Worm (Caenorhabditis elegans): ENCODE measurements around the gene Y60A3A.24.

Y60A3A.24 gene

DNA sequence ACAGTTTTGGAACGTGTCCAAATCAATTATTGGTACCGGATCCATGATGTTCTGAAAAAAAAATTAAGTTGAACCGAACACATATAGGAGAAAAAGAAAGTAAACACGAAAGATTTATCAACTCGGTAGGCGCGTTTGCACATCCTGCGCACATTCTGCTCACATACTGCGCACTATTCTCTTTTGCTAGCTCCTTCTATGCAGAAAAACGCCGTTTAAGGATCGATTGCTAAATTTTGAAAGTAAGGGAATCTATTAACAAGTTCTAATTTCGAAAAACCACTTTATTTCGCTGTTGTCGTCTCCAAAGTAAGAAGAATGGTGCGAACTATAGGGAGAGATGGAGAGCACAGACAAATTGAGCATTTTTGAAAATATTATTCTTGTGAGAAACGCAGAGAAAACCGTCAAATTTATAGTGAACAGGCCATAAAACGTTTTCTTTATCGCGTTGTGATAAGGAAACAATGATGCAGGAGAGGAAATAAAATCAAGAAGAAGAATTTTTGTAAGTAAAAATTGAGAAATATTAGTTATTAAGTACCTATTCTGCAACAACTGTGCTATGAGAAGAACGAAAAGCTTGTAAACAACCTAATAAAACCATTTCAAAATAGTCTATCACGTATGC lies at the start of gene Y60A3A.24:
Gene Y60A3A.24 (minus strand): TSS at position 51 of the 631 bp plus-strand sequence.
- TF ChIP-seq elt-2 (tag; optimal IDR thresholded peaks at IDR 0.05), result peak; percentile 70
- TF ChIP-seq lin-11 (tag; optimal IDR thresholded peaks at IDR 0.05), result no peak

ce11 chrV:20022996-20023456 lies 41.3 kb upstream of the Y60A3A.24 start, which contains the start of gene lgc-55:
lgc-55 (plus strand) TSS chrV:20023046.
- TF ChIP-seq ceh-31 (tag; optimal IDR thresholded peaks at IDR 0.05) (no peak), hlh-30 (tag; optimal IDR thresholded peaks at IDR 0.05; ENCODE audit: insufficient read depth) (no peak), gmeb-2 (tag; optimal IDR thresholded peaks at IDR 0.05) (no peak)

DNA sequence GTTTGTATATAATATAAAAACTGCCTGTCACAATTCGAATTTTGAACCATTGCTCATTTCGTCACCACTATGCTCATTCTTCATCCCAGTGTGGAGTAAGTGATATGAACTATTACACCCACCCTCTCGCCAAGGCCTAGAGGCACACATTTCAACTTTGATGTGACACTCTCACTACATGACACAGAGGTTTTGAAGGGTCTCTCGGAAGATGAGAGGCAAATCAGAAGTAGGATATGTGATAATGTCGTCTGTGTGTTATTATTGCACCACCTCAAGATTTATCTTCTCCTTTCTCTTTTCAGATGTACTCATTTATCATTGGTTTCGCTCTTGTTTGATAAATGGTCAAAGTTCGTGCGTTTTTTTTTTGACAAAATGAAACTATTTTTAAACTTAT lies 39.7 kb upstream of the Y60A3A.24 start:
- TF ChIP-seq unc-55 (GFP tag; optimal IDR thresholded peaks at IDR 0.05) (peak; percentile 54), K09A11.1 (tag; optimal IDR thresholded peaks at IDR 0.05; ENCODE audit: insufficient read depth) (no peak)

DNA sequence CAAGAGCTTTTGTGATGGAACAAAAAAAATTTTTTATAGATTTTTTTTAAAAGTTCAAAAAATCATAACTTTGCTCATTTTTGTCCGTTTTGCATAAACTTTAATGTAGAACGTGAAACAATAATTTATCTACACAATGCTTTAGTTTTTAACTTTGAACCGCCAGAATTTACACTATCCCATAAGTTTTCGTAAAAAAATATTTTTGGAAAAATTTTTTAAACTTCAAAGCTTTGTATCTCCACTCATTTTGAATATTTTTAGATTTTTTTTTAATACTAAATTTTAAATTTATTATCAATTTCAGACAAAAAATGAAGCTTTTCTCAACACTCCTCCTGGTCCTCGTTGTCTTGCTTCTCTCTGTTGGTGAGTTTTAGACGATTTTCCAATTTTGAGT lies 30.0 kb upstream of the Y60A3A.24 start, which contains the start of gene Y60A3A.21:
Gene Y60A3A.21 (plus strand): TSS at position 301 of the 400 bp plus-strand sequence.
- TF ChIP-seq pax-1 (tag; optimal IDR thresholded peaks at IDR 0.05) (no peak), sox-2 (GFP tag; IDR thresholded peaks at IDR 0.05) (no peak), lim-6 (tag; optimal IDR thresholded peaks at IDR 0.05) (no peak), mec-3 (tag; optimal IDR thresholded peaks at IDR 0.05; ENCODE audit: borderline replicate concordance) (no peak), ceh-18 (tag; optimal IDR thresholded peaks at IDR 0.05) (no peak), hlh-30 (tag; optimal IDR thresholded peaks at IDR 0.05; ENCODE audit: insufficient read depth) (no peak), fax-1 (tag; optimal IDR thresholded peaks at IDR 0.05) (no peak), ets-4 (tag; optimal IDR thresholded peaks at IDR 0.05) (no peak), unc-42 (tag; optimal IDR thresholded peaks at IDR 0.05) (no peak), pag-3 (tag; optimal IDR thresholded peaks at IDR 0.05; ENCODE audit: borderline replicate concordance) (no peak), hlh-13 (GFP tag; optimal IDR thresholded peaks at IDR 0.05) (no peak), ref-2 (tag; optimal IDR thresholded peaks at IDR 0.05) (no peak), C38D4.7 (GFP tag; optimal IDR thresholded peaks at IDR 0.05) (no peak), sox-4 (tag; optimal IDR thresholded peaks at IDR 0.05) (no peak), nhr-232 (tag; optimal IDR thresholded peaks at IDR 0.05) (no peak)

- TF ChIP-seq hlh-13 (GFP tag; optimal IDR thresholded peaks at IDR 0.05), result no peak
- TF ChIP-seq ceh-22 (tag; optimal IDR thresholded peaks at IDR 0.05), result no peak
- no peak for TF ChIP-seq pax-1 (tag; optimal IDR thresholded peaks at IDR 0.05)
- TF ChIP-seq elt-2 (tag; optimal IDR thresholded peaks at IDR 0.05), result peak; percentile 26
- no peak for TF ChIP-seq pha-4 (tag; optimal IDR thresholded peaks at IDR 0.05)
- TF ChIP-seq ceh-18 (tag; optimal IDR thresholded peaks at IDR 0.05), result no peak
- no peak for TF ChIP-seq ceh-19 (GFP tag; optimal IDR thresholded peaks at IDR 0.05)
Measured at ce11 chrV:20011199-20011598, 29.5 kb upstream of the Y60A3A.24 start.

DNA sequence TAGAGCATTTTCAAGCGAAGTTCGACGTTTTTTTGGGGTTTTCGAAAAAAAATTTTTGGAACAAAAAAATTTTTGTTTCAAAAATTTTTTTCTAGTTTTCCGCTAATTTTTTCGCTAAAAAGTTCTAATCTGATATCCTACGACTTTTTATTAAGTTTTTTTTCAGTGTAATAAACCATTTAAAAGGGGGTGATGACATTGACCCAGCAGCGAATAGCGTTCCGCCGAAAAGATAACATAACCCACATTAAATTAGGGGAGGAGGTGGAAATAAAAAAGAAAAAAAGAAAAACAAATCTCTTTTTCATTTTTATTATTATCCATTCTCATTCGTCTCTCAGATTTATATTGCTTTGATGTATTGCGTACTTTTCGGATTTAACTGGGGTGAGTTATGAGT lies 25.8 kb upstream of the Y60A3A.24 start, which contains the start of gene Y60A3A.23:
Gene Y60A3A.23 (plus strand): TSS at position 301 of the 400 bp plus-strand sequence.
- TF ChIP-seq hlh-13 (GFP tag; optimal IDR thresholded peaks at IDR 0.05) (no peak), unc-86 (tag; optimal IDR thresholded peaks at IDR 0.05) (no peak), fax-1 (tag; optimal IDR thresholded peaks at IDR 0.05) (no peak), syd-9 (tag; optimal IDR thresholded peaks at IDR 0.05) (no peak), pat-9 (tag; optimal IDR thresholded peaks at IDR 0.05) (no peak), hlh-15 (tag; optimal IDR thresholded peaks at IDR 0.05) (no peak), hlh-30 (tag; optimal IDR thresholded peaks at IDR 0.05; ENCODE audit: insufficient read depth) (no peak), unc-3 (GFP tag; conservative IDR thresholded peaks at IDR 0.05) (no peak), unc-3 (tag; optimal IDR thresholded peaks at IDR 0.05) (no peak), unc-42 (tag; optimal IDR thresholded peaks at IDR 0.05) (no peak), sox-4 (tag; optimal IDR thresholded peaks at IDR 0.05) (no peak), eyg-1 (tag; optimal IDR thresholded peaks at IDR 0.05) (no peak), elt-2 (tag; optimal IDR thresholded peaks at IDR 0.05) (no peak), K09A11.1 (tag; optimal IDR thresholded peaks at IDR 0.05; ENCODE audit: insufficient read depth) (no peak)
